Fruit fly (Drosophila melanogaster) whole organism, embryonic: Measurements from ENCODE around the gene Tfb4.

Experiments
- B-H1 ChIP-seq: fragments of 200-800 bp; sonication (Bioruptor generic); IDR thresholded peaks from 3 replicates; pipeline ENCODE4 v1.3.6; 2022; ENCODE audit warnings: missing biosample characterization, missing genetic modification characterization
- CG10274 ChIP-seq: fragments of 200-800 bp; sonication (Bioruptor generic); optimal IDR thresholded peaks from 3 replicates; lab custom pipeline; 2017; ENCODE audit warnings: missing biosample characterization, mild to moderate bottlenecking, missing genetic modification characterization
- CG10979 ChIP-seq: fragments of 200-800 bp; sonication (Bioruptor generic); optimal IDR thresholded peaks from 2 replicates; lab custom pipeline; 2018; ENCODE audit warnings: missing biosample characterization, mild to moderate bottlenecking, missing genetic modification characterization, moderate library complexity
- CG11398 ChIP-seq: fragments of 200-800 bp; sonication (Bioruptor generic); optimal IDR thresholded peaks from 2 replicates; lab custom pipeline; 2016; ENCODE audit warnings: missing biosample characterization, missing genetic modification characterization
- CG12155 ChIP-seq: fragments of 200-800 bp; sonication (Bioruptor generic); optimal IDR thresholded peaks from 3 replicates; lab custom pipeline; 2016; ENCODE audit warnings: missing biosample characterization, missing genetic modification characterization
- CG15073 ChIP-seq: fragments of 200-800 bp; sonication (Bioruptor generic); optimal IDR thresholded peaks from 2 replicates; lab custom pipeline; 2016; ENCODE audit warnings: missing biosample characterization, missing genetic modification characterization
- CG1529 ChIP-seq: fragments of 200-800 bp; sonication (Bioruptor generic); optimal IDR thresholded peaks from 3 replicates; lab custom pipeline; 2018; ENCODE audit warnings: missing biosample characterization, missing genetic modification characterization
- CG16815 ChIP-seq: fragments of 200-800 bp; sonication (Bioruptor generic); optimal IDR thresholded peaks from 3 replicates; lab custom pipeline; 2017; ENCODE audit warnings: missing biosample characterization, mild to moderate bottlenecking, missing genetic modification characterization
- CG2875 ChIP-seq: fragments of 200-800 bp; sonication (Bioruptor generic); optimal IDR thresholded peaks from 2 replicates; lab custom pipeline; 2017; ENCODE audit warnings: missing biosample characterization, mild to moderate bottlenecking, missing genetic modification characterization, missing genetic modification reagents
- CG30403 ChIP-seq: fragments of 200-800 bp; sonication (Bioruptor generic); optimal IDR thresholded peaks from 3 replicates; lab custom pipeline; 2016; ENCODE audit warnings: missing biosample characterization, missing genetic modification characterization
- CG34422 ChIP-seq: fragments of 200-800 bp; sonication (Bioruptor generic); IDR thresholded peaks from 3 replicates; pipeline ENCODE4 v1.3.6; 2022; ENCODE audit warnings: missing biosample characterization, missing genetic modification characterization
- CG3726 ChIP-seq: fragments of 200-800 bp; sonication (Bioruptor generic); IDR thresholded peaks from 3 replicates; pipeline ENCODE4, ENCODE4 v1.3.6; 2022; ENCODE audit warnings: missing biosample characterization, missing genetic modification characterization
- CG4820 ChIP-seq: fragments of 200-800 bp; sonication (Bioruptor generic); optimal IDR thresholded peaks from 3 replicates; lab custom pipeline; 2016; ENCODE audit warnings: missing biosample characterization, missing genetic modification characterization
- CG5180 ChIP-seq: fragments of 200-800 bp; sonication (Bioruptor generic); optimal IDR thresholded peaks from 3 replicates; lab custom pipeline; 2017; ENCODE audit warnings: missing biosample characterization, missing genetic modification characterization, mild to moderate bottlenecking, moderate library complexity, missing genetic modification reagents
- CG6854 ChIP-seq: fragments of 200-800 bp; sonication (Bioruptor generic); optimal IDR thresholded peaks from 3 replicates; lab custom pipeline; 2017; ENCODE audit warnings: missing biosample characterization, mild to moderate bottlenecking, missing genetic modification characterization
- CG7745 ChIP-seq: fragments of 200-800 bp; sonication (Bioruptor generic); optimal IDR thresholded peaks from 2 replicates; lab custom pipeline; 2018; ENCODE audit warnings: missing biosample characterization, mild to moderate bottlenecking, missing genetic modification characterization, moderate library complexity
- CG7786 ChIP-seq: fragments of 200-800 bp; sonication (Bioruptor generic); optimal IDR thresholded peaks from 2 replicates; lab custom pipeline; 2016; ENCODE audit warnings: missing biosample characterization, missing genetic modification characterization
- CG8290 ChIP-seq, 3 experiments: fragments of 200-800 bp; sonication (Bioruptor generic); optimal IDR thresholded peaks; 2 replicates each; lab custom pipeline; 2016 to 2019; ENCODE audit warnings: missing biosample characterization in 3 of 3, missing genetic modification characterization in 3 of 3, mild to moderate bottlenecking in 2 of 3, moderate library complexity in 1 of 3
- Dref ChIP-seq: fragments of 200-800 bp; sonication (Bioruptor generic); IDR thresholded peaks from 2 replicates; pipeline ENCODE4 v1.3.6; 2022; ENCODE audit warnings: missing biosample characterization, missing genetic modification characterization
- Lpt ChIP-seq: fragments of >200 bp; optimal IDR thresholded peaks from 2 replicates; lab custom pipeline; 2018; ENCODE audit warnings: missing biosample characterization, missing genetic modification characterization
- MBD-R2 ChIP-seq: fragments of 200-800 bp; sonication (Bioruptor generic); IDR thresholded peaks from 2 replicates; pipeline ENCODE4 v1.3.6; 2022; ENCODE audit warnings: missing biosample characterization, missing genetic modification characterization
- MTF-1 ChIP-seq: fragments of 200-800 bp; sonication (Bioruptor generic); optimal IDR thresholded peaks from 2 replicates; lab custom pipeline; 2018; ENCODE audit warnings: missing biosample characterization, mild to moderate bottlenecking, missing genetic modification characterization, borderline replicate concordance
- NFAT ChIP-seq: fragments of 200-800 bp; sonication (Bioruptor generic); IDR thresholded peaks from 2 replicates; pipeline ENCODE4 v1.3.6; 2022; ENCODE audit warnings: missing biosample characterization, missing genetic modification characterization
- Stat92E ChIP-seq, 3 experiments: fragments of >200 bp in 2 of 3; fragments of 200-800 bp in 1 of 3; sonication (Bioruptor generic) in 1 of 3; optimal IDR thresholded peaks; 2 replicates each; lab custom pipeline; 2017 to 2019; ENCODE audit warnings: missing biosample characterization in 3 of 3, missing genetic modification characterization in 3 of 3, mild to moderate bottlenecking in 1 of 3, moderate library complexity in 1 of 3
- amos ChIP-seq: fragments of 200-800 bp; sonication (Bioruptor generic); IDR thresholded peaks from 2 replicates; pipeline ENCODE4 v1.3.6; 2022; ENCODE audit warnings: missing biosample characterization, missing genetic modification characterization; ENCODE audit not compliant: partially characterized antibody
- btn ChIP-seq: fragments of 200-800 bp; sonication (Bioruptor generic); optimal IDR thresholded peaks from 2 replicates; lab custom pipeline; 2016; ENCODE audit warnings: missing biosample characterization, missing genetic modification characterization
- chn ChIP-seq: fragments of 200-800 bp; sonication (Bioruptor generic); optimal IDR thresholded peaks from 2 replicates; lab custom pipeline; 2016; ENCODE audit warnings: missing biosample characterization, missing genetic modification characterization
- crc ChIP-seq: fragments of 200-800 bp; sonication (Bioruptor generic); optimal IDR thresholded peaks from 2 replicates; lab custom pipeline; 2016; ENCODE audit warnings: missing biosample characterization, missing genetic modification characterization
- crp ChIP-seq, 2 experiments: fragments of 200-800 bp; sonication (Bioruptor generic); optimal IDR thresholded peaks; 2 replicates in 1 of 2; 3 replicates in 1 of 2; lab custom pipeline; 2017; ENCODE audit warnings: missing biosample characterization in 2 of 2, missing genetic modification characterization in 2 of 2, mild to moderate bottlenecking in 1 of 2, moderate library complexity in 1 of 2
- dmrt11E ChIP-seq: fragments of 200-800 bp; sonication (Bioruptor generic); optimal IDR thresholded peaks from 3 replicates; lab custom pipeline; 2018; ENCODE audit warnings: missing biosample characterization, mild to moderate bottlenecking, missing genetic modification characterization, moderate library complexity
- fu2 ChIP-seq: fragments of 200-800 bp; sonication (Bioruptor generic); optimal IDR thresholded peaks from 2 replicates; lab custom pipeline; 2016; ENCODE audit warnings: missing biosample characterization, missing genetic modification characterization
- gfzf ChIP-seq: fragments of 200-800 bp; sonication (Bioruptor generic); optimal IDR thresholded peaks from 2 replicates; lab custom pipeline; 2016; ENCODE audit warnings: missing biosample characterization, mild to moderate bottlenecking, missing genetic modification characterization, moderate library complexity
- h ChIP-seq: fragments of >200 bp; optimal IDR thresholded peaks from 2 replicates; lab custom pipeline; 2017
- ind ChIP-seq: fragments of 200-800 bp; sonication (Bioruptor generic); optimal IDR thresholded peaks from 3 replicates; lab custom pipeline; 2016; ENCODE audit warnings: missing biosample characterization, missing genetic modification characterization
- lmd ChIP-seq: fragments of 200-800 bp; sonication (Bioruptor generic); IDR thresholded peaks from 2 replicates; pipeline ENCODE4 v1.3.6; 2022; ENCODE audit warnings: missing biosample characterization, missing genetic modification characterization
- onecut ChIP-seq: fragments of 200-800 bp; sonication (Bioruptor generic); IDR thresholded peaks from 2 replicates; pipeline ENCODE4 v1.3.6; 2022; ENCODE audit warnings: missing biosample characterization, missing genetic modification characterization
- pan ChIP-seq, 4 experiments: fragments of >200 bp in 3 of 4; fragments of 200-800 bp in 1 of 4; sonication (Bioruptor generic) in 1 of 4; optimal IDR thresholded peaks in 3 of 4; IDR thresholded peaks in 1 of 4; 2 replicates each; pipeline versions ENCODE4 v1.3.6 to Lab custom; 2017 to 2022; ENCODE audit warnings: missing biosample characterization in 2 of 4, missing genetic modification characterization in 2 of 4, mixed read lengths in 1 of 4
- pita ChIP-seq: fragments of 200-800 bp; sonication (Bioruptor generic); optimal IDR thresholded peaks from 2 replicates; lab custom pipeline; 2017; ENCODE audit warnings: missing biosample characterization, mild to moderate bottlenecking, missing genetic modification characterization
- salm ChIP-seq: fragments of 200-800 bp; sonication (Bioruptor generic); optimal IDR thresholded peaks from 2 replicates; lab custom pipeline; 2018; ENCODE audit warnings: missing biosample characterization, mild to moderate bottlenecking, missing genetic modification characterization
- sima ChIP-seq: fragments of 200-800 bp; sonication (Bioruptor generic); optimal IDR thresholded peaks from 2 replicates; lab custom pipeline; 2016; ENCODE audit warnings: missing biosample characterization, missing genetic modification characterization
- sisA ChIP-seq: fragments of 200-800 bp; sonication (Bioruptor generic); IDR thresholded peaks from 2 replicates; pipeline ENCODE4 v1.3.6; 2022; ENCODE audit warnings: missing biosample characterization, missing genetic modification characterization
- slbo ChIP-seq: fragments of 200-800 bp; sonication (Bioruptor generic); IDR thresholded peaks from 2 replicates; pipeline ENCODE4 v1.3.6; 2022; ENCODE audit warnings: missing biosample characterization, missing genetic modification characterization
- tll ChIP-seq, 2 experiments: fragments of 200-800 bp in 1 of 2; fragments of >200 bp in 1 of 2; sonication (Bioruptor generic) in 1 of 2; optimal IDR thresholded peaks; 2 replicates each; lab custom pipeline; 2017 to 2019; ENCODE audit warnings: missing biosample characterization in 2 of 2, missing genetic modification characterization in 2 of 2, mild to moderate bottlenecking in 1 of 2, moderate library complexity in 1 of 2
- toy ChIP-seq: fragments of 200-800 bp; sonication (Bioruptor generic); IDR thresholded peaks from 2 replicates; pipeline ENCODE4 v1.3.6; 2022; ENCODE audit warnings: missing biosample characterization, missing genetic modification characterization
- trh ChIP-seq: fragments of 200-800 bp; sonication (Bioruptor generic); optimal IDR thresholded peaks from 2 replicates; lab custom pipeline; 2016; ENCODE audit warnings: missing biosample characterization, missing genetic modification characterization
- wdn ChIP-seq: fragments of 200-800 bp; sonication (Bioruptor generic); IDR thresholded peaks from 2 replicates; pipeline ENCODE4 v1.3.6; 2022; ENCODE audit warnings: missing biosample characterization, missing genetic modification characterization
- zfh2 ChIP-seq: fragments of 200-800 bp; sonication (Bioruptor generic); optimal IDR thresholded peaks from 2 replicates; lab custom pipeline; 2016; ENCODE audit warnings: missing biosample characterization, missing genetic modification characterization

The Tfb4 gene

dm6 chr2L:1118880-1119809 lies 31.3 kb downstream of the Tfb4 start (continued):
- TF ChIP-seq CG11398 (GFP tag; lab: Kevin White, UChicago) (no peak), wdn (GFP tag; lab: Robert Waterston, UW) (peak; percentile 82), lmd (GFP tag; lab: Robert Waterston, UW) (peak; percentile 82), CG7786 (GFP tag; lab: Kevin White, UChicago) (peak; percentile 83), CG15073 (GFP tag; lab: Kevin White, UChicago) (no peak), Dref (GFP tag; lab: Robert Waterston, UW) (0 out of 2 replicates have a peak, but pooled peaks have one; percentile 23), NFAT (peak; percentile 66), dmrt11E (peak; percentile 19), CG3726 (0 out of 3 replicates have a peak, but pooled peaks have one; percentile 55), CG16815 (GFP tag; lab: Kevin White, UChicago) (peak; percentile 64), CG12155 (GFP tag; lab: Kevin White, UChicago) (peak; percentile 85), pan (optimal IDR thresholded peaks at IDR 0.05; lab: Kevin White, UChicago) (peak in 1 of 2 experiments; percentile 55), pan (GFP tag; optimal IDR thresholded peaks at IDR 0.05 in 1 of 2, IDR thresholded peaks at IDR 0.05 in 1 of 2) (peak in 1 of 2 experiments; percentile 67), CG6854 (GFP tag; lab: Kevin White, UChicago) (peak; percentile 68), gfzf (GFP tag; lab: Kevin White, UChicago) (no peak), ind (GFP tag; lab: Kevin White, UChicago) (peak; percentile 71), B-H1 (GFP tag; lab: Robert Waterston, UW) (peak; percentile 74), CG10979 (peak; percentile 34), CG8290 (GFP tag; optimal IDR thresholded peaks at IDR 0.05; lab: Kevin White, UChicago) (peak; percentile 49), CG8290 (tag; optimal IDR thresholded peaks at IDR 0.05; lab: Kevin White, UChicago) (peak in 1 of 2 experiments; percentile 87), MBD-R2 (GFP tag; lab: Robert Waterston, UW) (peak; percentile 44; the same call in 1 of the 2 replicates), CG1529 (GFP tag; lab: Kevin White, UChicago) (peak; percentile 25), chn (GFP tag; lab: Kevin White, UChicago) (peak; percentile 53), crc (no peak), h (lab: Kevin White, UChicago) (no peak), CG34422 (GFP tag; lab: Robert Waterston, UW) (peak; percentile 66; the same call in 2 of the 3 replicates), CG7745 (tag; lab: Kevin White, UChicago) (no peak), CG5180 (GFP tag; lab: Kevin White, UChicago) (no peak), sisA (GFP tag; lab: Robert Waterston, UW) (peak; percentile 69), btn (no peak), salm (tag; lab: Kevin White, UChicago) (peak; percentile 48), amos (GFP tag; lab: Robert Waterston, UW) (peak; percentile 44; the same call in 1 of the 2 replicates), CG4820 (GFP tag; lab: Kevin White, UChicago) (peak; percentile 61), Lpt (GFP tag; lab: Kevin White, UChicago) (no peak), onecut (GFP tag; lab: Robert Waterston, UW) (no peak; the same call in 1 of the 2 replicates), trh (GFP tag; lab: Kevin White, UChicago) (peak; percentile 12), slbo (peak; percentile 86), toy (GFP tag; lab: Robert Waterston, UW) (0 out of 2 replicates have a peak, but pooled peaks have one; percentile 36), zfh2 (GFP tag; lab: Kevin White, UChicago) (peak; percentile 75), CG10274 (GFP tag; lab: Kevin White, UChicago) (peak; percentile 42), fu2 (GFP tag; lab: Kevin White, UChicago) (peak; percentile 65), crp (GFP tag; optimal IDR thresholded peaks at IDR 0.05; lab: Kevin White, UChicago) (peak in 1 of 2 experiments; percentile 14), sima (GFP tag; lab: Kevin White, UChicago) (no peak), pita (GFP tag; lab: Kevin White, UChicago) (no peak), MTF-1 (GFP tag; lab: Kevin White, UChicago) (peak; percentile 48), Stat92E (GFP tag; optimal IDR thresholded peaks at IDR 0.05; lab: Kevin White, UChicago) (no peak), tll (GFP tag; optimal IDR thresholded peaks at IDR 0.05; lab: Kevin White, UChicago) (no peak), CG2875 (GFP tag; lab: Kevin White, UChicago) (peak; percentile 8), CG30403 (GFP tag; lab: Kevin White, UChicago) (peak; percentile 69)
